Worm (Caenorhabditis elegans): ENCODE data around the gene F43E2.6.

DNA sequence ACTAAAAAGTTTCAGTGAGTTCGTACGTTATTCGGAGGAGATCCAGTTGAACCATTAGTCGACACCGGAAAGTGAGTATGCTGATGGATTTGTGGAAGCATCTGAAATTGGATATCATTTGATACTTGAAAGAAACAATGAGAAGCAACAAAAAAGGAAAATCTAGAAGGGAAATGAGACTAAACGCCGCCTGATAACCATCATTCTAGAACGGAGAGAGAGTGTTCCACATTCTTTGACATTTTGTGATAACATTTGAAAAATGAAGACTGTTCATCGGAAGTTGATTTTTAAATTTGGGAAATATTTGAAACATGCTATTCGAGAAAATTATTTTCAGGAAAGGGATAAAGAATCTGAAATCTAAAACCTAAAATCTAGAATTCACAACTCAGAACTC is 37.4 kb downstream of the F43E2.6 start, which contains the start of gene npax-1:
- no peak for TF ChIP-seq F10E7.11 (tag; optimal IDR thresholded peaks at IDR 0.05)
- no peak for TF ChIP-seq F23B12.7 (tag; optimal IDR thresholded peaks at IDR 0.05; ENCODE audit: insufficient read depth)
- TF ChIP-seq unc-130 (GFP tag; optimal IDR thresholded peaks at IDR 0.05), result no peak
- TF ChIP-seq ztf-26 (tag; optimal IDR thresholded peaks at IDR 0.05), result no peak
- TF ChIP-seq egl-18 (GFP tag; IDR thresholded peaks at IDR 0.05), result no peak
- no peak for TF ChIP-seq hmg-1.2 (GFP tag; IDR thresholded peaks at IDR 0.05)
- TF ChIP-seq nhr-90 (tag; optimal IDR thresholded peaks at IDR 0.05), result no peak
- TF ChIP-seq ekl-4 (GFP tag; IDR thresholded peaks at IDR 0.05), result no peak
- no peak for TF ChIP-seq egl-44 (GFP tag; IDR thresholded peaks at IDR 0.05)
- no peak for TF ChIP-seq bed-2 (GFP tag; IDR thresholded peaks at IDR 0.05)
- no peak for TF ChIP-seq madf-8 (GFP tag; conservative IDR thresholded peaks at IDR 0.05)
- no peak for TF ChIP-seq dpl-1 (GFP tag; optimal IDR thresholded peaks at IDR 0.05)

Measured in whole organism, young adult.